Fruit fly (Drosophila melanogaster) whole organism, larva: ENCODE results near the gene LPCAT.
A peak's percentile ranks its signal among the peaks of the same experiment; 100 is the strongest.

Experiments
- noc ChIP-seq: fragments of 200-800 bp; sonication (Bioruptor generic); optimal IDR thresholded peaks from 3 replicates; lab custom pipeline; 2019; ENCODE audit warnings: missing biosample characterization, mild to moderate bottlenecking, missing genetic modification characterization, moderate library complexity

The LPCAT gene

dm6 chrX:9586038-9586437 is 6.3 kb upstream of the LPCAT start:
- TF ChIP-seq noc (tag; lab: Kevin White, UChicago), result no peak

- peak; percentile 99 for TF ChIP-seq noc (tag; lab: Kevin White, UChicago)
Measured at dm6 chrX:9585359-9586002, 5.7 kb upstream of the LPCAT start, which contains the start of gene Hex-A. Gene Hex-A (plus strand): TSS chrX:9585675.

dm6 chrX:9584948-9585315 is 5.1 kb upstream of the LPCAT start:
- TF ChIP-seq noc (tag; lab: Kevin White, UChicago), result no peak

dm6 chrX:9584104-9584947 is 4.5 kb upstream of the LPCAT start:
- no peak for TF ChIP-seq noc (tag; lab: Kevin White, UChicago)

- TF ChIP-seq noc (tag; lab: Kevin White, UChicago), result peak; percentile 97
Measured at dm6 chrX:9583440-9584103, 3.8 kb upstream of the LPCAT start.

- peak; percentile 93 for TF ChIP-seq noc (tag; lab: Kevin White, UChicago)
Measured at dm6 chrX:9582659-9583317, 3.0 kb upstream of the LPCAT start.

- TF ChIP-seq noc (tag; lab: Kevin White, UChicago), result no peak
Measured at dm6 chrX:9581869-9582268, 2.1 kb upstream of the LPCAT start.

- TF ChIP-seq noc (tag; lab: Kevin White, UChicago), result no peak
Measured at dm6 chrX:9580544-9580943, 757 bp upstream of the LPCAT start.

dm6 chrX:9578696-9579509 is 884 bp downstream of the LPCAT start:
- TF ChIP-seq noc (tag; lab: Kevin White, UChicago), result peak; percentile 99

- no peak for TF ChIP-seq noc (tag; lab: Kevin White, UChicago)
Measured at dm6 chrX:9578014-9578413, 1.8 kb downstream of the LPCAT start.

- TF ChIP-seq noc (tag; lab: Kevin White, UChicago), result no peak
Measured at dm6 chrX:9577338-9577644, 2.5 kb downstream of the LPCAT start.

- no peak for TF ChIP-seq noc (tag; lab: Kevin White, UChicago)
Measured at dm6 chrX:9576504-9577337, 3.1 kb downstream of the LPCAT start.

dm6 chrX:9576147-9576503 is 3.7 kb downstream of the LPCAT start, which contains the start of gene CG42395:
Gene CG42395 (minus strand): TSS chrX:9576247.
- TF ChIP-seq noc (tag; lab: Kevin White, UChicago), result no peak

dm6 chrX:9571208-9571607 is 8.6 kb downstream of the LPCAT start, which contains the start of gene Cubn:
Gene Cubn (minus strand): TSS chrX:9571308.
- no peak for TF ChIP-seq noc (tag; lab: Kevin White, UChicago)
